Worm (Caenorhabditis elegans): ENCODE measurements around the gene pyr-1.

The pyr-1 gene

DNA sequence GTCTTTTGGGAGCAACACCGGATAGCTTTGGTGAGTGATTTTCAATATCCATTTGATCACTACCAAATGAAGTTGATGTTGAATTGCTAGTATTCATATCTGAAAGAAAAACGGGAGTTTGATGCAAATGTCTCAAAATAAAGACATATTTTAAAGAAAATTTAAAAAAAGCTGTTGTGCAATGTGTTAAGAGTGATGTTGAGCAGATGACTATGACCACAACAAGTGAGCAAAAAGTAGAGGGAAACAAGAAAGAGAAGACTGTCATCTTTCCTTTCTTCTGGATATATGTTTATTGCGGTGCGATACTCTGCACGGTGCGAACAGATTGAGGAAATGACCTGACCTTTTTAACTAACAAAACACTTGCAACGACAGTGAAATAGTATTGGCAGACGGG lies 27.5 kb upstream of the pyr-1 start, which contains the start of gene T22C8.4:
T22C8.4 (minus strand) TSS at position 101 of the 400 bp plus-strand sequence.
- TF ChIP-seq elt-3 (tag; optimal IDR thresholded peaks at IDR 0.05) = no peak
- TF ChIP-seq ztf-11 (tag; optimal IDR thresholded peaks at IDR 0.05) = no peak
- no peak for TF ChIP-seq drap-1 (GFP tag; optimal IDR thresholded peaks at IDR 0.05)
- no peak for TF ChIP-seq mls-2 (tag; optimal IDR thresholded peaks at IDR 0.05)
- TF ChIP-seq blmp-1 (tag; optimal IDR thresholded peaks at IDR 0.05) = no peak
- no peak for TF ChIP-seq snpc-4 (tag; optimal IDR thresholded peaks at IDR 0.05)

DNA sequence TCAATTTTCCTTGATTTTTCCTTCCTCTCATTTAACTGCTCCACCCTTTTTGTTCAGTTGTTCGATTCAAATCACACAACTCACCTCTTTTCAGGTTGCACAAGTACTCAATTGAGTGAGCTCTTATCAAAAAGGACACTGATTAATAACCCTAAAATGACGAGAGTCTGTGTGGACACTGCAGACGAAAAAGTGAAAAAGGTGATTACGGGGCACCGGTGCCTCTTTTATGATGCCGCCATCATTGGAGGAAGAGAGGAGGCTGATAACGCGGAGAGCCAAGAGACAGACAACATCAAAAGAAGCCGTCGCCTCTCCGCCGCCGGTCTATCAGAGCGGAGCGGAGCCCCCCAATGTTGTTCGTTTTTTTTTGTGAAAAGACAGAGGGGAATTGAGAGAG lies 25.7 kb upstream of the pyr-1 start, which contains the start of gene sptf-2:
sptf-2 (plus strand) TSS at position 297 of the 400 bp plus-strand sequence.
- TF ChIP-seq elt-3 (tag; optimal IDR thresholded peaks at IDR 0.05) (no peak), lin-32 (GFP tag; optimal IDR thresholded peaks at IDR 0.05) (no peak), snpc-4 (tag; optimal IDR thresholded peaks at IDR 0.05) (no peak), bed-3 (GFP tag; optimal IDR thresholded peaks at IDR 0.05) (no peak), mab-5 (tag; optimal IDR thresholded peaks at IDR 0.05) (no peak), ham-2 (GFP tag; optimal IDR thresholded peaks at IDR 0.05) (no peak), nhr-2 (tag; optimal IDR thresholded peaks at IDR 0.05) (no peak), elt-1 (tag; optimal IDR thresholded peaks at IDR 0.05; ENCODE audit: borderline replicate concordance, insufficient read depth) (no peak), pha-4 (tag; optimal IDR thresholded peaks at IDR 0.05) (no peak), cnd-1 (tag; optimal IDR thresholded peaks at IDR 0.05) (no peak), nhr-237 (tag; optimal IDR thresholded peaks at IDR 0.05) (no peak), mep-1 (tag; optimal IDR thresholded peaks at IDR 0.05) (no peak), drap-1 (GFP tag; optimal IDR thresholded peaks at IDR 0.05) (no peak)

DNA sequence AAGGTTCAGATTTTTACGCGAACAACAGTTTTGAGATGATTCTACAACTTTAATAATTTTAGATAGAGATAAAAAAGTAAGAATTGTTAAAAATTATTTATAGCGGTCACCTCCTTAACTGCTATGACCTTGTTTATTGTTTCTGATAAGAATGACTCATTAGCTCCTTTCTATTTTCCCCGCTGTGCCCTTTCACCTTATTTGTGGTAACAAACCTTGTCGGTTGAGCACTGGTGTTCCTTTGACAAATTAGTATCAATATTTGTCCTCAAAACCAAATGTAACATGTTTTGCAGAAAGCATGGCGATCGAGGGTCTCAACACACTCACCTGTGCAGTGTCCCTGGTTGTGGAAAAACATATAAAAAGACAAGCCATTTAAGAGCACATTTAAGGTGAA lies 24.3 kb upstream of the pyr-1 start:
- TF ChIP-seq zip-8 (tag; optimal IDR thresholded peaks at IDR 0.05) = no peak
- TF ChIP-seq unc-39 (tag; optimal IDR thresholded peaks at IDR 0.05) = no peak
- TF ChIP-seq elt-3 (tag; optimal IDR thresholded peaks at IDR 0.05) = no peak
- TF ChIP-seq ham-2 (GFP tag; optimal IDR thresholded peaks at IDR 0.05) = no peak
- TF ChIP-seq M03D4.4 (tag; optimal IDR thresholded peaks at IDR 0.05) = no peak
- no peak for TF ChIP-seq lsy-2 (tag; optimal IDR thresholded peaks at IDR 0.05)

DNA sequence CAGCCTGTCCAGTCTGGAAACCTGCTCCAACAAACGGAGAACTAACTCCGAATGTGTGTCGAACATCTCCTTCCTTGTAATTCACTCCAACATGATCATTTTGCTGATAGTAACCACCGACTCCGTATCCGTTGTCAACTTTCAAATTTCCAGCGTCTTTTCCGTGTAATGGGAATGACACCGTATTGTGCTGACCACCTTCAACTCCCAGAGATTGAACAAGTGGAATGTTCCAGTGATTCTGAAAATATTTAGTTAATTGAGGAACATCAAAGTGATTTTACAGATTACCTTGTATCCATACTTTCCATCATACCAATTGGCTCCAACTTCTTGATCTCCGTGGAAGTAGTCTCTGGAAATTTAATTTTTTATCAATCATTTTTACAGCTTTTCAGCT lies 23.0 kb upstream of the pyr-1 start:
- no peak for TF ChIP-seq lsy-2 (tag; optimal IDR thresholded peaks at IDR 0.05)
- TF ChIP-seq hlh-1 (tag; optimal IDR thresholded peaks at IDR 0.05) = no peak
- no peak for TF ChIP-seq ham-2 (GFP tag; optimal IDR thresholded peaks at IDR 0.05)
- TF ChIP-seq zip-8 (tag; optimal IDR thresholded peaks at IDR 0.05) = no peak

DNA sequence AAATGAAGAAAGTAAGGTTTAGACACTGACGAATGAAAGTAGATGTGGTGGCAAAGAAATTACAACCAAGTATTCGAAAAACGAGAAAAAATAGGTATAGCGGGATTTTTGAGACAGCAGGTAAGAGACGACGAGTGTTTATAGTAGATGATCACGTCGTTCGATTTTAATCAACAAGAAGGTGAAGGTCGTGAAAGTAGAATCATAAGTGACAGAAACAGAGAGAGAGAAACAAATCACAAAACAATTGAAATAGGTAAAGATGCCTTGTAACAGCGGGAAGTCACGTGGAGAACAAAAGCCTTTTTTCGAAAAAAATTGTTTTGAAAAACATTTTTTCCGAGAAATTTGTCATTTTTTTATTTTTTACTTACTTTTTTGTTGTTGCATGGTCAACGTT lies 20.8 kb upstream of the pyr-1 start, which contains the start of gene T22C8.6:
T22C8.6 (minus strand) TSS at position 194 of the 400 bp plus-strand sequence.
- no peak for TF ChIP-seq nhr-76 (tag; optimal IDR thresholded peaks at IDR 0.05)
- no peak for TF ChIP-seq elt-1 (tag; optimal IDR thresholded peaks at IDR 0.05; ENCODE audit: borderline replicate concordance, insufficient read depth)
- no peak for TF ChIP-seq sem-2 (GFP tag; optimal IDR thresholded peaks at IDR 0.05)
- no peak for TF ChIP-seq unc-120 (tag; optimal IDR thresholded peaks at IDR 0.05; ENCODE audit: poor library complexity, severe bottlenecking)

DNA sequence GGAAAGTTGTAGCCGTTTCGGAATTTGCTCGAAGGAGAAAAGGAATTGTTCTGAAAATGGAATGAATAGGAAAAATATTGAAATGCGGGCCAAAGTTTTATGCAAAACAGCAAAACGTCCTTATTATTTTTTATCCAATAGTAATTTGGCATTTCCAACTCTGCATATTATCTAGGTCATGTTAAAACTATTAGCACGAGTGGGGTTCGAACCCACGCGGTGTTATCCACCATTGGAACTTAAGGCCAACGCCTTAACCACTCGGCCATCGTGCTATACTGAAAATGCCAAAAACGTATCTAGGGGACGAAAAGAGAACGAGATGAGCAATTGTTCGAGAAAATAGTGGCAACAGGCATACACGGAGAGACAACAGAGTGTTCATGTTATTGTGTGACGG lies 19.1 kb upstream of the pyr-1 start:
- no peak for TF ChIP-seq tbx-8 (GFP tag; optimal IDR thresholded peaks at IDR 0.05)
- TF ChIP-seq ceh-43 (GFP tag; optimal IDR thresholded peaks at IDR 0.05) = no peak
- TF ChIP-seq ces-1 (GFP tag; optimal IDR thresholded peaks at IDR 0.05) = no peak

DNA sequence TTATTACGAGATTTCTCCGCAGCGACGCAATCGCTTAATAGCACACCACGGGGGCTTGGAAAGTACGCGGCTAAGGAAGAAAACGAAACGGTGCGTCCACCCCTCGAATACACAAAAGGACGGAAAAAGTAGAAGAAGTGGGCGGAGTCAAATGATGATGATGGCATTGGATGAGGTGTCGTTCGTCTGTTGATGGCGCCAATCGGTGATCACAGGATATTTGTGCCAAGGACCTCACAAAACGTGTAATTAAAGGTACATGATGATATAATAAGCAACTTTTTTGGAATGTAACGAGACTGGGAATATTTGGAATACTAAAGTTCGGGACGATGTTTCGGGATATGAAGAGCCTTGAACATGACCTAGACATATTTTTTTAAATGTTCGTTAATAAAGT lies 16.5 kb upstream of the pyr-1 start, which contains the start of gene cutl-12:
cutl-12 (minus strand) TSS at position 101 of the 400 bp plus-strand sequence.
- TF ChIP-seq sptf-1 (tag; optimal IDR thresholded peaks at IDR 0.05) (no peak), nhr-28 (tag; optimal IDR thresholded peaks at IDR 0.05) (no peak), ces-1 (GFP tag; optimal IDR thresholded peaks at IDR 0.05) (no peak), ham-2 (GFP tag; optimal IDR thresholded peaks at IDR 0.05) (no peak), lin-13 (tag; optimal IDR thresholded peaks at IDR 0.05) (no peak), nhr-76 (tag; optimal IDR thresholded peaks at IDR 0.05) (no peak)

All from whole organism, mixed stage, embryonic.